Worm (Caenorhabditis elegans) whole organism, late embryonic: ENCODE data around the gene K08F9.4.
"Not testable (repeated sequence)": the region's sequence is repeated elsewhere in the genome, so short reads cannot be mapped to it uniquely, and the experiment has no call there.

Experiments used
- F13H6.1 ChIP-seq: sonication (generic microtip); optimal IDR thresholded peaks from 2 replicates; lab custom pipeline; 2016; ENCODE audit warnings: missing genetic modification characterization, missing compliant biosample characterization
- K09A11.1 ChIP-seq: sonication (generic microtip); optimal IDR thresholded peaks from 2 replicates; lab custom pipeline; 2017; ENCODE audit warnings: antibody characterized with exemption, mild to moderate bottlenecking, missing genetic modification characterization, missing compliant biosample characterization; ENCODE audit not compliant: insufficient read depth
- T23F11.4 ChIP-seq: fragments of 200-800 bp; sonication (Bioruptor generic); optimal IDR thresholded peaks from 2 replicates; lab custom pipeline; 2018; ENCODE audit warnings: mild to moderate bottlenecking, missing genetic modification characterization, missing compliant biosample characterization
- Y22D7AL.16 ChIP-seq: sonication (generic microtip); optimal IDR thresholded peaks from 2 replicates; lab custom pipeline; 2016; ENCODE audit warnings: missing genetic modification characterization, missing compliant biosample characterization
- ceh-18 ChIP-seq: sonication (generic microtip); optimal IDR thresholded peaks from 2 replicates; lab custom pipeline; 2016; ENCODE audit warnings: missing genetic modification characterization, missing compliant biosample characterization
- ceh-19 ChIP-seq: fragments of 200-800 bp; sonication (Bioruptor generic); optimal IDR thresholded peaks from 2 replicates; lab custom pipeline; 2018; ENCODE audit warnings: mild to moderate bottlenecking, missing genetic modification characterization, missing compliant biosample characterization
- ceh-2 ChIP-seq: sonication (generic microtip); optimal IDR thresholded peaks from 2 replicates; lab custom pipeline; 2016; ENCODE audit warnings: missing genotype, missing genetic modification characterization, missing compliant biosample characterization
- ceh-24 ChIP-seq: sonication (generic microtip); optimal IDR thresholded peaks from 2 replicates; lab custom pipeline; 2016; ENCODE audit warnings: mild to moderate bottlenecking, missing genetic modification characterization, missing compliant biosample characterization
- ceh-31 ChIP-seq: sonication (generic microtip); optimal IDR thresholded peaks from 2 replicates; lab custom pipeline; 2016; ENCODE audit warnings: missing genetic modification characterization, missing compliant biosample characterization
- ceh-34 ChIP-seq: sonication (generic microtip); optimal IDR thresholded peaks from 2 replicates; lab custom pipeline; 2016; ENCODE audit warnings: mild to moderate bottlenecking, missing genetic modification characterization, missing compliant biosample characterization
- ceh-45 ChIP-seq: fragments of 200-800 bp; sonication (Bioruptor generic); IDR thresholded peaks from 2 replicates; pipeline ENCODE4 v1.3.6; 2022; ENCODE audit warnings: missing genetic modification reagents, missing genetic modification characterization, missing compliant biosample characterization
- ceh-48 ChIP-seq: sonication (generic microtip); optimal IDR thresholded peaks from 2 replicates; lab custom pipeline; 2016; ENCODE audit warnings: missing genetic modification characterization, inconsistent platforms, missing compliant biosample characterization
- ceh-6 ChIP-seq: fragments of 200-800 bp; sonication (Bioruptor generic); optimal IDR thresholded peaks from 2 replicates; lab custom pipeline; 2018; ENCODE audit warnings: mild to moderate bottlenecking, missing genetic modification characterization, missing compliant biosample characterization
- che-1 ChIP-seq: sonication (generic microtip); optimal IDR thresholded peaks from 2 replicates; lab custom pipeline; 2016; ENCODE audit warnings: mild to moderate bottlenecking, missing genetic modification characterization, missing compliant biosample characterization
- dmd-4 ChIP-seq: sonication (generic microtip); optimal IDR thresholded peaks from 2 replicates; lab custom pipeline; 2016; ENCODE audit warnings: borderline replicate concordance, missing genetic modification characterization, missing compliant biosample characterization
- dve-1 ChIP-seq: sonication (generic microtip); optimal IDR thresholded peaks from 2 replicates; lab custom pipeline; 2017; ENCODE audit warnings: antibody characterized with exemption, mild to moderate bottlenecking, missing genetic modification characterization, missing compliant biosample characterization
- elt-2 ChIP-seq: sonication (generic microtip); optimal IDR thresholded peaks from 2 replicates; lab custom pipeline; 2016; ENCODE audit warnings: missing genetic modification reagents, missing genetic modification characterization, missing compliant biosample characterization
- ets-4 ChIP-seq: sonication (generic microtip); optimal IDR thresholded peaks from 2 replicates; lab custom pipeline; 2016; ENCODE audit warnings: missing genetic modification characterization, missing compliant biosample characterization
- fax-1 ChIP-seq: sonication (generic microtip); optimal IDR thresholded peaks from 2 replicates; lab custom pipeline; 2016; ENCODE audit warnings: missing genotype, missing genetic modification characterization, missing compliant biosample characterization
- fkh-10 ChIP-seq: fragments of 150-350 bp; optimal IDR thresholded peaks from 2 replicates; lab custom pipeline; 2014; ENCODE audit warnings: missing biosample characterization, missing genetic modification reagents, missing genetic modification characterization
- gmeb-2 ChIP-seq: sonication (generic microtip); optimal IDR thresholded peaks from 2 replicates; lab custom pipeline; 2016; ENCODE audit warnings: missing genetic modification characterization, inconsistent platforms, missing compliant biosample characterization
- hlh-13 ChIP-seq: fragments of 200-800 bp; sonication (Bioruptor generic); optimal IDR thresholded peaks from 2 replicates; lab custom pipeline; 2018; ENCODE audit warnings: mild to moderate bottlenecking, missing genetic modification characterization, missing compliant biosample characterization
- hlh-30 ChIP-seq: sonication (generic microtip); optimal IDR thresholded peaks from 2 replicates; lab custom pipeline; 2017; ENCODE audit warnings: antibody characterized with exemption, missing genetic modification characterization, missing compliant biosample characterization; ENCODE audit not compliant: insufficient read depth
- hlh-6 ChIP-seq: sonication (generic microtip); optimal IDR thresholded peaks from 2 replicates; lab custom pipeline; 2016; ENCODE audit warnings: missing genotype, missing genetic modification characterization, missing compliant biosample characterization
- lim-6 ChIP-seq: sonication (generic microtip); optimal IDR thresholded peaks from 2 replicates; lab custom pipeline; 2016; ENCODE audit warnings: missing genetic modification characterization, missing compliant biosample characterization
- lin-11 ChIP-seq: fragments of 200-800 bp; sonication (Bioruptor generic); optimal IDR thresholded peaks from 2 replicates; lab custom pipeline; 2018; ENCODE audit warnings: mild to moderate bottlenecking, missing genetic modification characterization, missing compliant biosample characterization
- mec-3 ChIP-seq: sonication (generic microtip); optimal IDR thresholded peaks from 2 replicates; lab custom pipeline; 2016; ENCODE audit warnings: borderline replicate concordance, missing genetic modification characterization, missing compliant biosample characterization
- nfya-1 ChIP-seq: sonication (generic microtip); optimal IDR thresholded peaks from 2 replicates; lab custom pipeline; 2017; ENCODE audit warnings: missing genetic modification characterization, mild to moderate bottlenecking, missing compliant biosample characterization, antibody characterized with exemption, moderate library complexity
- nhr-11 ChIP-seq: fragments of 150-350 bp; optimal IDR thresholded peaks from 2 replicates; lab custom pipeline; 2014; ENCODE audit warnings: missing biosample characterization, missing genetic modification characterization
- odd-2 ChIP-seq: sonication (generic microtip); optimal IDR thresholded peaks from 2 replicates; lab custom pipeline; 2017; ENCODE audit warnings: antibody characterized with exemption, mild to moderate bottlenecking, missing genetic modification characterization, missing compliant biosample characterization
- pat-9 ChIP-seq: fragments of 200-800 bp; sonication (Bioruptor generic); optimal IDR thresholded peaks from 2 replicates; lab custom pipeline; 2018; ENCODE audit warnings: mild to moderate bottlenecking, missing genetic modification characterization, moderate library complexity, missing compliant biosample characterization
- pax-1 ChIP-seq: fragments of 150-350 bp; optimal IDR thresholded peaks from 2 replicates; lab custom pipeline; 2014; ENCODE audit warnings: missing biosample characterization, missing genetic modification characterization
- pha-4 ChIP-seq: fragments of 150-350 bp; optimal IDR thresholded peaks from 2 replicates; lab custom pipeline; 2018; ENCODE audit warnings: missing biosample characterization, missing genetic modification reagents, missing genetic modification characterization
- pqm-1 ChIP-seq: sonication (generic microtip); optimal IDR thresholded peaks from 2 replicates; lab custom pipeline; 2016; ENCODE audit warnings: missing genetic modification characterization, missing compliant biosample characterization
- ref-2 ChIP-seq: sonication (generic microtip); optimal IDR thresholded peaks from 2 replicates; lab custom pipeline; 2016; ENCODE audit warnings: missing genetic modification characterization, missing compliant biosample characterization
- rnt-1 ChIP-seq: sonication (generic microtip); optimal IDR thresholded peaks from 2 replicates; lab custom pipeline; 2016; ENCODE audit warnings: missing genetic modification characterization, missing compliant biosample characterization
- sox-4 ChIP-seq: sonication (generic microtip); optimal IDR thresholded peaks from 2 replicates; lab custom pipeline; 2017; ENCODE audit warnings: mild to moderate bottlenecking, missing genetic modification characterization, inconsistent platforms, missing compliant biosample characterization
- syd-9 ChIP-seq: sonication (generic microtip); optimal IDR thresholded peaks from 2 replicates; lab custom pipeline; 2016; ENCODE audit warnings: mild to moderate bottlenecking, missing genetic modification characterization, moderate library complexity, missing compliant biosample characterization
- tbx-2 ChIP-seq: sonication (generic microtip); optimal IDR thresholded peaks from 2 replicates; lab custom pipeline; 2016; ENCODE audit warnings: missing genetic modification characterization, missing compliant biosample characterization
- ttx-3 ChIP-seq: sonication (generic microtip); optimal IDR thresholded peaks from 2 replicates; lab custom pipeline; 2016; ENCODE audit warnings: missing genetic modification reagents, missing genetic modification characterization, missing compliant biosample characterization
- unc-55 ChIP-seq: sonication (generic microtip); optimal IDR thresholded peaks from 2 replicates; lab custom pipeline; 2017; ENCODE audit warnings: missing biosample characterization, missing genetic modification reagents, missing genetic modification characterization
- unc-86 ChIP-seq: sonication (generic microtip); optimal IDR thresholded peaks from 2 replicates; lab custom pipeline; 2016; ENCODE audit warnings: missing genetic modification characterization, missing compliant biosample characterization
- zip-5 ChIP-seq: sonication (generic microtip); optimal IDR thresholded peaks from 2 replicates; lab custom pipeline; 2016; ENCODE audit warnings: missing genetic modification characterization, missing compliant biosample characterization
- ztf-16 ChIP-seq: sonication (generic microtip); optimal IDR thresholded peaks from 2 replicates; lab custom pipeline; 2017; ENCODE audit warnings: missing genetic modification characterization, missing compliant biosample characterization

K08F9.4 gene

DNA sequence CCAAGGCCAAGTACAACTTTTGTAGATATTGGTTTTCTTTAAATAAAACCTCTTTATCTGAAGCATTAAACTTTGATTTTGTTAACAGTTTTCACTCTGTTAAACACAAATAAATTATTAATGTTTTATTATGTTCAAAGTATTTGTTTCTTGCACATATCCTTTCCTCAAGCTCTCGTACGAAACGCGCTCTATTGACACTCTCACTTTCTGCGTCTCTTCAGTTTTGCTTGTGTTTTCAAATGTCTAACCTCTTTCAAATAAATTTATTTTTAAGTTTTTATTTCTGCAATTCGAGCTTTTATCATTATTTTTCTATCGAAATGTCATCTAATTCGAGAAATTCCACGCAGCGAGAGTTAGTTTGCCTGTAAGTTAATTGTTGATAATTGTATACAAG lies at the start of gene K08F9.4:
K08F9.4 (plus strand) TSS at position 222 of the 400 bp plus-strand sequence.
- TF ChIP-seq unc-86 (tag; lab: Kevin White, UChicago) (no peak), ceh-31 (tag; lab: Kevin White, UChicago) (peak; percentile 16), nfya-1 (tag; lab: Kevin White, UChicago) (no peak), pax-1 (tag; lab: Kevin White, UChicago) (peak; percentile 54)
- TF ChIP-seq, all 69 proteins: peak for 2

- TF ChIP-seq dve-1 (no peak), pat-9 (tag; lab: Kevin White, UChicago) (no peak), pha-4 (tag; lab: Kevin White, UChicago) (no peak), ceh-48 (no peak), hlh-6 (tag; lab: Kevin White, UChicago) (no peak), tbx-2 (no peak), ceh-19 (GFP tag; lab: Kevin White, UChicago) (no peak), elt-2 (tag; lab: Kevin White, UChicago) (no peak), ceh-2 (tag; lab: Kevin White, UChicago) (no peak), unc-55 (no peak), che-1 (tag; lab: Kevin White, UChicago) (no peak), lim-6 (tag; lab: Kevin White, UChicago) (no peak), pqm-1 (tag; lab: Kevin White, UChicago) (no peak), mec-3 (no peak), T23F11.4 (no peak), nhr-11 (tag; lab: Kevin White, UChicago) (no peak), hlh-13 (no peak), hlh-30 (no peak), ceh-45 (GFP tag; lab: Robert Waterston, UW) (no peak)
These were observed 49.1 kb upstream of the K08F9.4 start, which contains the start of gene srx-78 for ce11 chrV:15094749-15095148. Gene srx-78, plus strand, starts transcription at chrV:15095049.

DNA sequence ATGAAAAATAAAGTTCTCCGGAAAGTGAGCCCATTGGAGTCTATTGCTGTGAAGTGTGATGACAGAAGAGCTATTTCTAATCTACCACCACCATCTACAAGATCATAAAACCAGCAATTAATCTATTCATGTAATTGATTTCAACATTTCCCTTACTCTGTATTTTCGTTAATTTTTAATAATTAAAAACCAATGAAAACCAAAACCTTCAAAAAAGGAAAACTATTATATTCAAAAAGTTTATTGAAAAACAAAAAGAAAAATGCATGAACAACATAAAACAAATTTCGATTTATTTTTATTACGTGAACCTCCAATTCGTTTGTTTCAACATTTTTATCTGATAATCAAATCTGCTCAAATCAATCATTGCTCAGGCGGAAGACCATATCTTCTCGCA lies 44.4 kb upstream of the K08F9.4 start, which contains the start of gene C01G10.1:
C01G10.1 (plus strand) TSS at position 301 of the 400 bp plus-strand sequence.
- TF ChIP-seq unc-86 (tag; lab: Kevin White, UChicago), result no peak
- no peak for TF ChIP-seq ztf-16 (tag; lab: Kevin White, UChicago)
- TF ChIP-seq K09A11.1 (tag; lab: Kevin White, UChicago), result no peak
- TF ChIP-seq ceh-19 (GFP tag; lab: Kevin White, UChicago), result no peak
- TF ChIP-seq ttx-3 (tag; lab: Kevin White, UChicago), result no peak
- no peak for TF ChIP-seq ceh-18
- TF ChIP-seq gmeb-2 (tag; lab: Kevin White, UChicago), result no peak
- no peak for TF ChIP-seq lim-6 (tag; lab: Kevin White, UChicago)
- TF ChIP-seq hlh-30, result no peak
- no peak for TF ChIP-seq ceh-48
- TF ChIP-seq elt-2 (tag; lab: Kevin White, UChicago), result no peak
- no peak for TF ChIP-seq Y22D7AL.16 (tag; lab: Kevin White, UChicago)
- no peak for TF ChIP-seq odd-2 (tag; lab: Kevin White, UChicago)
- TF ChIP-seq tbx-2, result no peak

DNA sequence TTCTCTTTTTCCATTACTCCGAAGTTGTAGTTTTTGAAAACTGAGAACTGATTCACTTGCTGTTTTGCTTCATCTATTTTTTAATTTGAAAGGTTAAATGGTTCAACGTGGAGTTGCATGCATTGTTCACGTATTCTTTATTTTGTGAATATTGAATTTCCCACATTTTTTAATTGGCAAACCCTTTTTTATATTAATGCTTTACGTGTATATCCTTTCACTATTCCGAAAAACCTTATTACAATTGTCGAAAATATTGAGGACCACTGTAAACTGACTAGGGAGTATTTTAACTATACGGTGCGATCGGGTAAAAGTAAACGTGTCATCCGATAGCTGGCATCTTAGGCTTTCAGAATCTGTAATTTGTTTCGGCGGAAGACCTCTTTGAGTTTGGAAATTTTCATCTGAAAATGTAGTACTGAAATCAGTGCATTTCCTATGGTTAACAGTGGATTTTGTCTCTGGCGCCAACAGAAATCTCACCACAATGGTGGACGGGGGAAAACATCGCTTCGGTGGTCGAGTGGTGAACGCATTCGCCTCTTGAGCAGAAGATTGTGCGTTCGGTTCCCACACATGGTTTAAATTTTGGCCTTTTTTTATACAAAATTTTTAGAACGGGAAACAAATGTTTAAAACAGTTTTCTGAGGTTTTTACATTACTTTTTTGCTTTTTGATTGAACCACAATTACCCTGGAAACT lies 37.8 kb upstream of the K08F9.4 start, which contains the start of gene C01G10.14:
C01G10.14 (minus strand) TSS at position 51 of the 706 bp plus-strand sequence.
- TF ChIP-seq F13H6.1 (tag; lab: Kevin White, UChicago); fkh-10 (GFP tag; lab: Kevin White, UChicago); rnt-1 (tag; lab: Kevin White, UChicago): not testable (repeated sequence)

DNA sequence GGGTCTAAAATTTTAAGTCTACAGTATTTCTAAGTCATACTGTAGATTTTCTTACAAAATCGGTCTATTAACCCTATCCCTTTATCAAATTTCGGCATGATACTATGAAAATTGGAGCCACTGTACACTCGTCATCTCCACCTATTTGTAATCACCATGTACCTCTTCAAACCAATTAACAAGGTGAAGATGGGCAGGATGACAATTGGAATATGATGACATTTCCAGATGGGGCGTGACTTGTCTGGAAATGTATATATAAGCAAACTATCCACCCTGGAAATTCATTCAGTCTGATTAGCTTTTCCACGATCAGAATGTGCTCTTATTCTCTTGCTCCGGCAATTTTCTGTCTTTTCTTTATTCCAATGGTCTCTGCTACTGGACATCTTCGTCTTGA lies 34.6 kb upstream of the K08F9.4 start, which contains the start of gene Y75B12A.2:
Y75B12A.2 (plus strand) TSS at position 301 of the 400 bp plus-strand sequence.
- TF ChIP-seq ref-2 (tag; lab: Kevin White, UChicago), result no peak
- TF ChIP-seq unc-86 (tag; lab: Kevin White, UChicago), result no peak
- TF ChIP-seq ceh-19 (GFP tag; lab: Kevin White, UChicago), result no peak
- TF ChIP-seq tbx-2, result no peak
- TF ChIP-seq syd-9 (tag; lab: Kevin White, UChicago), result no peak
- TF ChIP-seq zip-5 (tag; lab: Kevin White, UChicago), result no peak
- TF ChIP-seq ceh-6, result no peak
- TF ChIP-seq sox-4 (tag; lab: Kevin White, UChicago), result no peak
- no peak for TF ChIP-seq dve-1
- no peak for TF ChIP-seq lin-11
- TF ChIP-seq ets-4, result no peak
- no peak for TF ChIP-seq ceh-34 (tag; lab: Kevin White, UChicago)
- no peak for TF ChIP-seq Y22D7AL.16 (tag; lab: Kevin White, UChicago)
- TF ChIP-seq ceh-24, result no peak
- no peak for TF ChIP-seq dmd-4 (tag; lab: Kevin White, UChicago)
- no peak for TF ChIP-seq odd-2 (tag; lab: Kevin White, UChicago)
- TF ChIP-seq fax-1 (tag; lab: Kevin White, UChicago), result no peak
